Fruit fly (Drosophila melanogaster) Kc167 (cell line): ENCODE data around the gene CG32487.

Experiments used
- insv ChIP-seq: fragments of >200 bp; optimal IDR thresholded peaks from 3 replicates; lab custom pipeline; 2018; ENCODE audit warnings: missing external identifiers
- psq ChIP-seq: fragments of >200 bp; optimal IDR thresholded peaks from 2 replicates; lab custom pipeline; 2017; ENCODE audit warnings: missing external identifiers

DNA sequence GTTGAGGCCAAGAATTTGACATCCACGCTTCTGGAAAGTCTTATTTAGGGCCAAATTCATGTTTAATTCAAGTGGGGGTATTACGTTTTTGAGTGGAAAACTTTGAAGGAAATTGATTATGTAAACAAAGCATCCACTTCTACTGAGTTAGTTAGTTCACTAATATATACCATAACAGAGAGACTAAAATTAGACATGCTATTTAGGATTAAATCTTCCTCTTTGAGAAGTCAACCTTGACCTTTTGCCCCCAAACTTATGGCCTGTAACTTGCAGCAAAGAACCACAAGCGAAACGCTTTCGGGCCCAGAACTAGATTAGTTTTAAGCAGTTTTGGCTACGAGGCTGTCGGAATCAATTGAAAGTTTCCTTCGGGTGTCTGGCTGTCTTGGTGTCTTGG is at the start of gene CG32487:
- TF ChIP-seq insv: no peak
- TF ChIP-seq psq (lab: Kevin White, UChicago): no peak
